Fruit fly (Drosophila melanogaster): Measurements from ENCODE around the gene CG14711.
A peak's percentile ranks its signal among the peaks of the same experiment; 100 is the strongest.

CG14711 gene

dm6 chr3R:11582253-11582589 lies 40.9 kb upstream of the CG14711 start (continued):
- TF ChIP-seq CG12219 (GFP tag; optimal IDR thresholded peaks at IDR 0.05) (peak; percentile 63), CG5245 (GFP tag; optimal IDR thresholded peaks at IDR 0.05) (peak; percentile 52), toy (GFP tag; IDR thresholded peaks at IDR 0.05) (no peak), CG6654 (GFP tag; optimal IDR thresholded peaks at IDR 0.05) (no peak), onecut (GFP tag; IDR thresholded peaks at IDR 0.05) (peak; percentile 56), CG2129 (GFP tag; IDR thresholded peaks at IDR 0.05; ENCODE audit: partially characterized antibody) (no peak), CG16815 (GFP tag; optimal IDR thresholded peaks at IDR 0.05) (peak; percentile 31), Med (GFP tag) (peak; percentile 93), ato (GFP tag; IDR thresholded peaks at IDR 0.05; ENCODE audit: partially characterized antibody) (no peak), CG10274 (GFP tag; optimal IDR thresholded peaks at IDR 0.05) (peak; percentile 51), Usf (GFP tag; optimal IDR thresholded peaks at IDR 0.05) (no peak), CG11398 (GFP tag; optimal IDR thresholded peaks at IDR 0.05) (peak; percentile 43), ERR (GFP tag; optimal IDR thresholded peaks at IDR 0.05) (peak; percentile 16), CG10431 (GFP tag; optimal IDR thresholded peaks at IDR 0.05) (no peak), CG3995 (GFP tag; optimal IDR thresholded peaks at IDR 0.05) (no peak), CG4707 (GFP tag; optimal IDR thresholded peaks at IDR 0.05) (no peak), CG30431 (GFP tag; optimal IDR thresholded peaks at IDR 0.05) (peak; percentile 51), CG4360 (GFP tag; IDR thresholded peaks at IDR 0.05) (no peak; the same call in 1 of the 2 replicates), CG11247 (GFP tag; IDR thresholded peaks at IDR 0.05) (peak; percentile 64; the same call in 1 of the 2 replicates), Poxn (GFP tag; IDR thresholded peaks at IDR 0.05) (no peak), Tbp (GFP tag; optimal IDR thresholded peaks at IDR 0.05) (no peak), CoRest (tag; optimal IDR thresholded peaks at IDR 0.05) (peak; percentile 66), mirr (GFP tag; optimal IDR thresholded peaks at IDR 0.05) (no peak), CG6254 (GFP tag; optimal IDR thresholded peaks at IDR 0.05) (peak; percentile 27), eyg (GFP tag; optimal IDR thresholded peaks at IDR 0.05) (peak; percentile 49), CG2116 (GFP tag; optimal IDR thresholded peaks at IDR 0.05) (no peak), CG5953 (GFP tag; IDR thresholded peaks at IDR 0.05) (peak; percentile 77), exex (tag; optimal IDR thresholded peaks at IDR 0.05) (no peak), bowl (GFP tag; IDR thresholded peaks at IDR 0.05) (peak; percentile 68), CG8359 (GFP tag; optimal IDR thresholded peaks at IDR 0.05; ENCODE audit: borderline replicate concordance) (no peak), abd-A (tag; optimal IDR thresholded peaks at IDR 0.05) (no peak), CG3281 (GFP tag; optimal IDR thresholded peaks at IDR 0.05) (peak; percentile 52), CG7786 (GFP tag; optimal IDR thresholded peaks at IDR 0.05) (peak; percentile 44), ATbp (GFP tag; optimal IDR thresholded peaks at IDR 0.05) (no peak), CG33213 (GFP tag; optimal IDR thresholded peaks at IDR 0.05) (peak; percentile 57), CG14441 (GFP tag; IDR thresholded peaks at IDR 0.05) (peak; percentile 90), CG10209 (GFP tag; optimal IDR thresholded peaks at IDR 0.05) (peak; percentile 64), ara (GFP tag; IDR thresholded peaks at IDR 0.05) (peak; percentile 54; the same call in 1 of the 2 replicates), dpn (GFP tag; optimal IDR thresholded peaks at IDR 0.05) (peak; percentile 68 to 77), CG43689 (GFP tag; IDR thresholded peaks at IDR 0.05) (peak; percentile 66), lbe (GFP tag; optimal IDR thresholded peaks at IDR 0.05) (no peak), Fer2 (tag; optimal IDR thresholded peaks at IDR 0.05) (no peak), CG34224 (GFP tag; IDR thresholded peaks at IDR 0.05; ENCODE audit: partially characterized antibody) (no peak), Jarid2 (GFP tag; optimal IDR thresholded peaks at IDR 0.05) (no peak), Hr78 (GFP tag; optimal IDR thresholded peaks at IDR 0.05) (no peak), CG11723 (GFP tag; optimal IDR thresholded peaks at IDR 0.05) (no peak), CG9817 (tag; optimal IDR thresholded peaks at IDR 0.05) (peak; percentile 31), tio (GFP tag; optimal IDR thresholded peaks at IDR 0.05) (no peak), CG15514 (GFP tag; optimal IDR thresholded peaks at IDR 0.05) (peak; percentile 55), sug (tag; optimal IDR thresholded peaks at IDR 0.05) (no peak), Aef1 (GFP tag; IDR thresholded peaks at IDR 0.05) (peak; percentile 64; the same call in 2 of the 3 replicates)

Measured in whole organism, embryonic.